Worm (Caenorhabditis elegans) whole organism, midembryonic: ENCODE measurements around the gene ttr-3.

Experiments used
- T22C8.4 ChIP-seq: fragments of 200-800 bp; sonication (Bioruptor generic); IDR thresholded peaks from 2 replicates; pipeline ENCODE4 v1.3.6; 2022; ENCODE audit warnings: missing genetic modification characterization, missing compliant biosample characterization
- flt-1 ChIP-seq: fragments of 200-800 bp; sonication (Bioruptor generic); IDR thresholded peaks from 2 replicates; pipeline ENCODE4 v1.3.6; 2022; ENCODE audit warnings: missing genetic modification characterization, missing compliant biosample characterization
- ref-1 ChIP-seq: fragments of 200-800 bp; sonication (Bioruptor generic); conservative IDR thresholded peaks from 2 replicates; pipeline ENCODE4 v1.3.6; 2022; ENCODE audit warnings: missing genetic modification reagents, missing genetic modification characterization, missing compliant biosample characterization
- ztf-23 ChIP-seq: fragments of 200-800 bp; sonication (Bioruptor generic); IDR thresholded peaks from 2 replicates; pipeline ENCODE4 v1.3.6; 2022; ENCODE audit warnings: missing genetic modification reagents, missing genetic modification characterization, missing compliant biosample characterization

- TF ChIP-seq ztf-23 (GFP tag; lab: Robert Waterston, UW) (no peak), flt-1 (GFP tag; lab: Robert Waterston, UW) (no peak), T22C8.4 (no peak), ref-1 (GFP tag; lab: Robert Waterston, UW) (no peak)
These were observed 35.2 kb downstream of the ttr-3 start, which contains the start of gene alg-4 for ce11 chrIII:9891324-9891723.
